Fruit fly (Drosophila melanogaster) Kc167 (cell line): ENCODE measurements around the gene eIF4H2.

Experiments
- Sin3A ChIP-seq: fragments of >200 bp; optimal IDR thresholded peaks from 2 replicates; lab custom pipeline; 2018; ENCODE audit warnings: missing external identifiers
- insv ChIP-seq: fragments of >200 bp; optimal IDR thresholded peaks from 3 replicates; lab custom pipeline; 2018; ENCODE audit warnings: missing external identifiers
- psq ChIP-seq: fragments of >200 bp; optimal IDR thresholded peaks from 2 replicates; lab custom pipeline; 2017; ENCODE audit warnings: missing external identifiers
- ttk ChIP-seq: sonication (Bioruptor generic); optimal IDR thresholded peaks from 2 replicates; lab custom pipeline; 2017; ENCODE audit warnings: missing external identifiers

DNA sequence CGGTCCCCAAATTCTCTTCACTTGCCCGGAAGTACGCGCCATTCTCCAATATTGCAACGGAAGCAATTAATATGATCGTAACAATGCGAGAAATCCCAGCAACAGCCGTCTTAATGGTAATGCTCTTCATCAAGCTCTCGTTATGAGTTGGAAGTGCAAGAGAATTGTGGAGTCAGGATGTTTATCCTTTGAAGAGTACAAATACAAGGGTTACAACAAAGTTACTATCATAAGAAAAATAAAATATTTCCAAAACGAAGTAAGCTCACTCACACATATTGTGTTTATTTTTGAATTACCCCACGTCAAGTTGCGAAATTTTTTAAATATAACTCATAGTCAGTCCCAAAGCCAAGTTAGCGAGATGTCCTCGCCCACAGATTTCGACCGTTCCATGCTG lies 16.7 kb downstream of the eIF4H2 start, which contains the start of gene CG15543:
- no peak for TF ChIP-seq insv (lab: Kevin White, UChicago)
- no peak for TF ChIP-seq ttk (lab: Kevin White, UChicago)
- TF ChIP-seq Sin3A, result no peak
- TF ChIP-seq psq (lab: Kevin White, UChicago), result no peak
